Worm (Caenorhabditis elegans) whole organism, mixed stage, embryonic: Measurements from ENCODE around the gene C16C10.2.

ENCODE experiments used
- blmp-1 ChIP-seq: fragments of 150-350 bp; optimal IDR thresholded peaks from 2 replicates; lab custom pipeline; 2014; ENCODE audit warnings: missing biosample characterization, missing genetic modification characterization
- elt-3 ChIP-seq: fragments of 150-350 bp; optimal IDR thresholded peaks from 2 replicates; lab custom pipeline; 2014; ENCODE audit warnings: missing biosample characterization, missing genetic modification characterization
- flh-1 ChIP-seq: fragments of 200-800 bp; sonication (Bioruptor generic); optimal IDR thresholded peaks from 2 replicates; lab custom pipeline; 2018; ENCODE audit warnings: mild to moderate bottlenecking, missing genetic modification characterization, moderate library complexity, missing compliant biosample characterization
- lin-13 ChIP-seq: fragments of 150-350 bp; optimal IDR thresholded peaks from 2 replicates; lab custom pipeline; 2014; ENCODE audit warnings: missing biosample characterization, missing genetic modification characterization
- lin-32 ChIP-seq: fragments of 200-800 bp; sonication (Bioruptor generic); optimal IDR thresholded peaks from 2 replicates; lab custom pipeline; 2018; ENCODE audit warnings: mild to moderate bottlenecking, missing genetic modification characterization, missing compliant biosample characterization
- mab-5 ChIP-seq: fragments of 150-350 bp; optimal IDR thresholded peaks from 2 replicates; lab custom pipeline; 2014; ENCODE audit warnings: missing biosample characterization, missing genetic modification characterization
- mep-1 ChIP-seq: fragments of 150-350 bp; optimal IDR thresholded peaks from 2 replicates; lab custom pipeline; 2017; ENCODE audit warnings: missing biosample characterization, missing genetic modification reagents, missing genetic modification characterization, inconsistent platforms
- nhr-28 ChIP-seq: fragments of 150-350 bp; optimal IDR thresholded peaks from 2 replicates; lab custom pipeline; 2014; ENCODE audit warnings: missing biosample characterization, missing genetic modification characterization
- nhr-76 ChIP-seq: sonication (generic microtip); optimal IDR thresholded peaks from 2 replicates; lab custom pipeline; 2017; ENCODE audit warnings: missing biosample characterization, missing genetic modification characterization
- unc-120 ChIP-seq: sonication (generic microtip); optimal IDR thresholded peaks from 2 replicates; lab custom pipeline; 2017; ENCODE audit warnings: missing genetic modification characterization, missing compliant biosample characterization; ENCODE audit not compliant: poor library complexity, severe bottlenecking
- unc-62 ChIP-seq: fragments of 150-350 bp; optimal IDR thresholded peaks from 2 replicates; lab custom pipeline; 2014; ENCODE audit warnings: missing biosample characterization, missing genetic modification reagents, missing genetic modification characterization
- ztf-11 ChIP-seq: fragments of 150-350 bp; optimal IDR thresholded peaks from 2 replicates; lab custom pipeline; 2014; ENCODE audit warnings: missing biosample characterization, missing genetic modification characterization

ce11 chrIII:4178564-4178963 is at the start of gene C16C10.2:
- TF ChIP-seq lin-13 (no peak), lin-32 (GFP tag; lab: Kevin White, UChicago) (no peak), nhr-76 (tag; lab: Kevin White, UChicago) (no peak), elt-3 (tag; lab: Kevin White, UChicago) (no peak), unc-62 (GFP tag; lab: Kevin White, UChicago) (no peak), ztf-11 (tag; lab: Kevin White, UChicago) (no peak), mab-5 (tag; lab: Kevin White, UChicago) (no peak), nhr-28 (no peak), blmp-1 (tag; lab: Kevin White, UChicago) (no peak), unc-120 (no peak), mep-1 (no peak), flh-1 (no peak)
